Worm (Caenorhabditis elegans) whole organism, early embryonic: Measurements from ENCODE around the gene lin-38.

Experiments
- ama-1 ChIP-seq: fragments of 150-350 bp; optimal IDR thresholded peaks from 2 replicates; lab custom pipeline; 2014
- tbx-11 ChIP-seq: fragments of 200-800 bp; sonication (Bioruptor generic); IDR thresholded peaks from 2 replicates; pipeline ENCODE4 v1.3.6; 2022; ENCODE audit warnings: missing genetic modification characterization, missing compliant biosample characterization

DNA sequence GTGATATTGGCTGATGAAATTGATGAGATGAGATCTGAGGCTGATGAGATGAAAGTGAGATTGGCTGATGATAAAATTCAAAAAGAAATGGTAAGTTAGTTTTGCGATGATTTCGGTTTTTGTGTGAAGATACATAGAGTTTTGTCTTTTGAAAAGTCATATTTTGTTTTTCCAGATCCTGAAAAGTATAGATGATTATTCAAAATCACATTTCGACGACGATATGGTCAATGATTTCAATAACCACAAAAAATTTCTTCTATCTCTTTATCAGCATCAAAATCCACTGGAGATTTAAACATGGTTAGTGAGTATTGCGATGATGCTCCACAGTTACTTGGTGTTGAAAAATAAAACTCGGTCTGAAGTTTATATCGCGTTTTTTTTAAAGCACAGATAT, 25.2 kb downstream of the lin-38 start, which contains the start of gene csp-1:
- no peak for TF ChIP-seq tbx-11 (GFP tag; lab: Robert Waterston, UW)
- TF ChIP-seq ama-1 (lab: Kevin White, UChicago): no peak
